Worm (Caenorhabditis elegans): ENCODE data around the gene acl-9.

DNA sequence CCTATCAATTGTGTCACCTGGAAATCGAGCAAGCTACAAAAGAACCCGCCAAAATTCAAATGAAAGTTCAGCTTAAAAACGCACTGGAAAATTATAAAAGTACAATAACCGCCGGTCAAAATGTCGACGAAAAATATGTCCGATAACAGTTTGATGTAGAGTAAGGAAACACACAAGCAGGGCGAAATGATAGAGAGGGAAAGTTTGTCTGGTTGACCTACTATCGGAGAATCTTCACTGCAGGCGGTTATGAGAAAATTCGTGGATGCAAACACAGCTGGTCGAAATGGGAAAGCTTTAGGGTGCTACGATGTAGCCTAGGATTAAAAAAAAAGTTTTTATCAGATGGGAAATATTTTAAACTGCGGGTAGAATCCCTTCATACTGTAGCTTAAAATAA lies 42.3 kb downstream of the acl-9 start:
- TF ChIP-seq mep-1 (tag; optimal IDR thresholded peaks at IDR 0.05) (no peak), fkh-10 (GFP tag; optimal IDR thresholded peaks at IDR 0.05) (no peak)

Measured in whole organism, L1 larva.